Worm (Caenorhabditis elegans): ENCODE measurements around the gene ssp-35.

Gene ssp-35

DNA sequence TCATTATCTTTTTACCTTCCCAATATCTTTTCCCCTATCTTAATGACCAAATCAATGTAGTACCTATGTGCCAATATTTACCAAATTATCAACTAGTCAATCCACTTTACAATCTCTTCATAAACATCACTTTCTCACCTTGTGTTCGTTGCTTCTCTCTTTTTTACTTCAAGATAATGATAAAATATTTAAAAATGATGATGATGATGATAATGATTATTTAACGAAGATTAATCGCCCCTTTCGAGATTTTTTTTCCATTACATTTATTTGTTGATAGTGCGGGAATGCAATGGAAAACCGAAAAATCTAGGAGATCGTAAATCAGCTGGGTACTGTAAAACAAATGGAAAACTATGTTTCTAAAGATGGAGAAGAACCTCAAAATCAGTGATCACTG is 30.5 kb upstream of the ssp-35 start:
- TF ChIP-seq tbp1 (GFP tag; optimal IDR thresholded peaks at IDR 0.05) (no peak), lsl-1 (GFP tag; optimal IDR thresholded peaks at IDR 0.05) (no peak), nfya-1 (tag; optimal IDR thresholded peaks at IDR 0.05; ENCODE audit: borderline replicate concordance, insufficient read depth) (no peak), hlh-12 (tag; optimal IDR thresholded peaks at IDR 0.05) (no peak), nhr-120 (GFP tag; IDR thresholded peaks at IDR 0.05) (no peak), unc-130 (GFP tag; optimal IDR thresholded peaks at IDR 0.05) (no peak), let-526 (GFP tag; IDR thresholded peaks at IDR 0.05) (no peak)

DNA sequence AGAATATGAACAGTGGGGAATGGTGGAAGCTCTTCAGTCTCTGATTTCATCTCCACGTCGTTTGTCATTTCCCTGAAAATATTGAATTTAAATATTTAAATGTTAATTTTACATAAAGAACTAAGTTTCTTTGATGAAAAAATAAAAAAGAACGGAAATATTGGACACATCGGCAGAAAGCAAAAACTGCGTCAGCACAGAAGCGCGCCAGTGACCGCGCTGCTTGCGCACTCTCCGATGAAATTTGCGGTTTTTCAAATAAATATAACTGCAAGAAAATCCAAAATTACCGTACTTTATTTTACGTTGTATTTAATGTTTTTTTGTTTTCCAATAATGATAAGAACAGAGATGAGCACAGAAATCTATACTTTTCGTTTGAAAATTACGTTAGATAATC is 28.0 kb upstream of the ssp-35 start, which contains the start of the genes srpa-68 and srh-16:
srpa-68 (minus strand) TSS at position 72 of the 400 bp plus-strand sequence.
srh-16 (plus strand) TSS at position 275 of the 400 bp plus-strand sequence.
- peak; percentile 70 for TF ChIP-seq snpc-3.4 (tag; optimal IDR thresholded peaks at IDR 0.05)
- TF ChIP-seq tbx-9 (tag; optimal IDR thresholded peaks at IDR 0.05; ENCODE audit: borderline replicate concordance): no peak
- TF ChIP-seq snpc-1.1 (tag; optimal IDR thresholded peaks at IDR 0.05; ENCODE audit: insufficient read depth): peak; percentile 52
- TF ChIP-seq bed-1 (GFP tag; IDR thresholded peaks at IDR 0.05): no peak
- TF ChIP-seq F22D6.2 (tag; optimal IDR thresholded peaks at IDR 0.05): peak; percentile 50
- no peak for TF ChIP-seq mes-4 (tag; optimal IDR thresholded peaks at IDR 0.05)
- no peak for TF ChIP-seq ztf-3 (GFP tag; optimal IDR thresholded peaks at IDR 0.05)
- TF ChIP-seq lsy-27 (tag; optimal IDR thresholded peaks at IDR 0.05; ENCODE audit: borderline replicate concordance, insufficient read depth): no peak
- TF ChIP-seq madf-8 (GFP tag; conservative IDR thresholded peaks at IDR 0.05): no peak; the same call in 1 of the 2 replicates
- TF ChIP-seq die-1 (tag; optimal IDR thresholded peaks at IDR 0.05): peak; percentile 23
- TF ChIP-seq nhr-80 (tag; optimal IDR thresholded peaks at IDR 0.05): peak; percentile 53
- TF ChIP-seq F10E7.11 (tag; optimal IDR thresholded peaks at IDR 0.05): no peak
- peak; percentile 90 for TF ChIP-seq dpl-1 (GFP tag; optimal IDR thresholded peaks at IDR 0.05)
- TF ChIP-seq ccch-3 (GFP tag; optimal IDR thresholded peaks at IDR 0.05): no peak
- TF ChIP-seq lin-26 (GFP tag; IDR thresholded peaks at IDR 0.05): no peak
- TF ChIP-seq Y53G8AR.9 (GFP tag; conservative IDR thresholded peaks at IDR 0.05): peak; percentile 94
- peak; percentile 42; the same call in 1 of the 2 replicates for TF ChIP-seq zfh-2 (GFP tag; conservative IDR thresholded peaks at IDR 0.05)
- TF ChIP-seq ceh-79 (tag; optimal IDR thresholded peaks at IDR 0.05): no peak
- TF ChIP-seq Y53F4B.3 (GFP tag; IDR thresholded peaks at IDR 0.05): 0 out of 2 replicates have a peak, but pooled peaks have one; percentile 25
- no peak for TF ChIP-seq Y95B8A.8 (GFP tag; IDR thresholded peaks at IDR 0.05)
- TF ChIP-seq Y67H2A.10 (GFP tag; conservative IDR thresholded peaks at IDR 0.05): no peak
- peak; percentile 82 for TF ChIP-seq F23B12.7 (tag; optimal IDR thresholded peaks at IDR 0.05; ENCODE audit: insufficient read depth)
- peak; percentile 87 for TF ChIP-seq efl-1 (GFP tag; optimal IDR thresholded peaks at IDR 0.05)
- no peak for TF ChIP-seq bed-2 (GFP tag; IDR thresholded peaks at IDR 0.05)
- TF ChIP-seq xnd-1 (tag; optimal IDR thresholded peaks at IDR 0.05): peak; percentile 59
- no peak for TF ChIP-seq let-526 (GFP tag; IDR thresholded peaks at IDR 0.05)
- peak; percentile 90 for TF ChIP-seq dox-1 (GFP tag; IDR thresholded peaks at IDR 0.05)
- no peak for TF ChIP-seq ztf-25 (GFP tag; IDR thresholded peaks at IDR 0.05)
- peak; percentile 74; the same call in 1 of the 2 replicates for TF ChIP-seq K11D2.4 (GFP tag; IDR thresholded peaks at IDR 0.05)
- 0 out of 2 replicates have a peak, but pooled peaks have one; percentile 34 for TF ChIP-seq attf-6 (GFP tag; IDR thresholded peaks at IDR 0.05)
- TF ChIP-seq egrh-3 (GFP tag; IDR thresholded peaks at IDR 0.05): 0 out of 2 replicates have a peak, but pooled peaks have one; percentile 31
- TF ChIP-seq snpc-4 (GFP tag; optimal IDR thresholded peaks at IDR 0.05): peak; percentile 60
- TF ChIP-seq snpc-4 (tag; optimal IDR thresholded peaks at IDR 0.05): peak; percentile 48 to 75 (median 64)
- peak; percentile 36 for TF ChIP-seq atf-7 (tag; optimal IDR thresholded peaks at IDR 0.05)
- TF ChIP-seq mcd-1 (GFP tag; IDR thresholded peaks at IDR 0.05): peak; percentile 91
- TF ChIP-seq rpc-1 (optimal IDR thresholded peaks at IDR 0.05): no peak
- no peak for TF ChIP-seq rpc-1 (tag; optimal IDR thresholded peaks at IDR 0.05)
- TF ChIP-seq T26A5.8 (tag; optimal IDR thresholded peaks at IDR 0.05): no peak
- peak; percentile 65 for TF ChIP-seq hmg-1.2 (GFP tag; IDR thresholded peaks at IDR 0.05)
- TF ChIP-seq attf-3 (GFP tag; conservative IDR thresholded peaks at IDR 0.05): peak; percentile 80
- peak; percentile 35 for TF ChIP-seq gei-17 (GFP tag; optimal IDR thresholded peaks at IDR 0.05)
- peak; percentile 85 for TF ChIP-seq nfyb-1 (GFP tag; IDR thresholded peaks at IDR 0.05)
